Worm (Caenorhabditis elegans) whole organism, L1 larva: ENCODE results near the gene F49H6.15.

Experiments used
- C34B4.2 ChIP-seq: sonication (generic microtip); optimal IDR thresholded peaks from 2 replicates; lab custom pipeline; 2017; ENCODE audit warnings: mild to moderate bottlenecking, missing genetic modification characterization, missing compliant biosample characterization
- F16B12.6 ChIP-seq: fragments of 150-350 bp; optimal IDR thresholded peaks from 2 replicates; lab custom pipeline; 2014; ENCODE audit warnings: missing biosample characterization, missing genetic modification characterization
- aly-2 ChIP-seq: fragments of 150-350 bp; optimal IDR thresholded peaks from 2 replicates; lab custom pipeline; 2014; ENCODE audit warnings: missing biosample characterization, missing genetic modification characterization
- blmp-1 ChIP-seq: fragments of 150-350 bp; optimal IDR thresholded peaks from 2 replicates; lab custom pipeline; 2014; ENCODE audit warnings: missing biosample characterization, missing genetic modification characterization
- ceh-82 ChIP-seq, 3 experiments: fragments of 150-350 bp in 1 of 3; sonication (generic microtip) in 2 of 3; optimal IDR thresholded peaks; 2 replicates each; lab custom pipeline; 2014 to 2017; ENCODE audit warnings: missing biosample characterization in 3 of 3, missing genetic modification characterization in 3 of 3
- ceh-90 ChIP-seq: sonication (generic microtip); optimal IDR thresholded peaks from 2 replicates; lab custom pipeline; 2016; ENCODE audit warnings: missing genetic modification characterization, missing compliant biosample characterization
- ces-1 ChIP-seq: fragments of 150-350 bp; optimal IDR thresholded peaks from 2 replicates; lab custom pipeline; 2014; ENCODE audit warnings: missing biosample characterization, missing genetic modification reagents, missing genetic modification characterization
- dpl-1 ChIP-seq, 3 experiments: fragments of 150-350 bp in 2 of 3; sonication (generic microtip) in 1 of 3; optimal IDR thresholded peaks; 2 replicates each; lab custom pipeline; 2014 to 2017; ENCODE audit warnings: missing biosample characterization in 3 of 3, missing genetic modification characterization in 3 of 3, missing genetic modification reagents in 3 of 3
- dsc-1 ChIP-seq: sonication (generic microtip); optimal IDR thresholded peaks from 2 replicates; lab custom pipeline; 2016; ENCODE audit warnings: mild to moderate bottlenecking, missing genetic modification characterization, missing compliant biosample characterization
- efl-1 ChIP-seq, 4 experiments: fragments of 150-350 bp; optimal IDR thresholded peaks in 3 of 4; peaks in 1 of 4; 1 replicate in 1 of 4; 2 replicates in 3 of 4; lab custom pipeline; 2014; ENCODE audit warnings: missing biosample characterization in 2 of 4, missing genetic modification characterization in 2 of 4, missing genetic modification reagents in 2 of 4
- egl-27 ChIP-seq, 2 experiments: fragments of 150-350 bp in 1 of 2; sonication (generic microtip); optimal IDR thresholded peaks; 3 replicates each; lab custom pipeline; 2017 to 2018; ENCODE audit warnings: missing biosample characterization in 2 of 2, missing genetic modification characterization in 2 of 2, missing genetic modification reagents in 2 of 2
- elt-2 ChIP-seq: sonication (generic microtip); optimal IDR thresholded peaks from 2 replicates; lab custom pipeline; 2016; ENCODE audit warnings: missing genetic modification characterization, mild to moderate bottlenecking, inconsistent platforms, missing compliant biosample characterization, missing genetic modification reagents
- ets-5 ChIP-seq: fragments of 200-800 bp; sonication (Bioruptor generic); IDR thresholded peaks from 2 replicates; pipeline ENCODE4 v1.3.6; 2022; ENCODE audit warnings: missing genetic modification characterization, missing compliant biosample characterization
- fkh-10 ChIP-seq: sonication (generic microtip); optimal IDR thresholded peaks from 2 replicates; lab custom pipeline; 2017; ENCODE audit warnings: missing biosample characterization, missing genetic modification reagents, missing genetic modification characterization
- fkh-4 ChIP-seq: sonication (generic microtip); optimal IDR thresholded peaks from 2 replicates; lab custom pipeline; 2016; ENCODE audit warnings: missing compliant biosample characterization, missing genetic modification characterization, borderline replicate concordance
- hlh-4 ChIP-seq: sonication (generic microtip); optimal IDR thresholded peaks from 2 replicates; lab custom pipeline; 2016; ENCODE audit warnings: mild to moderate bottlenecking, missing genetic modification characterization, missing compliant biosample characterization
- hpl-2 ChIP-seq: fragments of 150-350 bp; optimal IDR thresholded peaks from 2 replicates; lab custom pipeline; 2014; ENCODE audit warnings: missing biosample characterization, missing genetic modification reagents, missing genetic modification characterization
- jun-1 ChIP-seq: fragments of 150-350 bp; optimal IDR thresholded peaks from 2 replicates; lab custom pipeline; 2014; ENCODE audit warnings: missing biosample characterization, missing genetic modification reagents, missing genetic modification characterization
- lir-3 ChIP-seq: sonication (generic microtip); optimal IDR thresholded peaks from 2 replicates; lab custom pipeline; 2016; ENCODE audit warnings: mild to moderate bottlenecking, missing genetic modification characterization, moderate library complexity, missing compliant biosample characterization; ENCODE audit not compliant: poor library complexity
- mdl-1 ChIP-seq, 2 experiments: fragments of 150-350 bp; optimal IDR thresholded peaks; 2 replicates each; lab custom pipeline; 2014 to 2017; ENCODE audit warnings: missing biosample characterization in 2 of 2, missing genetic modification characterization in 2 of 2, inconsistent platforms in 1 of 2
- mef-2 ChIP-seq: fragments of 150-350 bp; optimal IDR thresholded peaks from 2 replicates; lab custom pipeline; 2014; ENCODE audit warnings: missing biosample characterization, missing genetic modification characterization
- nhr-11 ChIP-seq: fragments of 150-350 bp; optimal IDR thresholded peaks from 2 replicates; lab custom pipeline; 2014; ENCODE audit warnings: missing biosample characterization, missing genetic modification characterization
- nhr-20 ChIP-seq: sonication (generic microtip); optimal IDR thresholded peaks from 2 replicates; lab custom pipeline; 2016; ENCODE audit warnings: mild to moderate bottlenecking, missing genetic modification characterization, missing compliant biosample characterization
- nhr-237 ChIP-seq: fragments of 150-350 bp; optimal IDR thresholded peaks from 2 replicates; lab custom pipeline; 2014; ENCODE audit warnings: missing biosample characterization, missing genetic modification characterization
- nhr-76 ChIP-seq: sonication (generic microtip); optimal IDR thresholded peaks from 2 replicates; lab custom pipeline; 2017; ENCODE audit warnings: missing biosample characterization, missing genetic modification characterization
- nhr-84 ChIP-seq: sonication (generic microtip); optimal IDR thresholded peaks from 2 replicates; lab custom pipeline; 2017; ENCODE audit warnings: missing biosample characterization, missing genetic modification characterization
- nhr-85 ChIP-seq: sonication (generic microtip); peaks from one replicate; lab custom pipeline; 2016; ENCODE audit warnings: missing genetic modification characterization, inconsistent platforms, missing compliant biosample characterization
- nhr-90 ChIP-seq: sonication (generic microtip); optimal IDR thresholded peaks from 2 replicates; lab custom pipeline; 2016; ENCODE audit warnings: mild to moderate bottlenecking, missing genetic modification characterization, missing compliant biosample characterization; ENCODE audit not compliant: poor library complexity
- pag-3 ChIP-seq: sonication (generic microtip); optimal IDR thresholded peaks from 2 replicates; lab custom pipeline; 2017; ENCODE audit warnings: missing genetic modification characterization, mild to moderate bottlenecking, missing compliant biosample characterization, antibody characterized with exemption, borderline replicate concordance; ENCODE audit not compliant: insufficient read depth
- pqm-1 ChIP-seq: sonication (generic microtip); optimal IDR thresholded peaks from 3 replicates; lab custom pipeline; 2017; ENCODE audit warnings: missing biosample characterization, missing genetic modification characterization
- snpc-4 ChIP-seq: fragments of 150-350 bp; optimal IDR thresholded peaks from 2 replicates; lab custom pipeline; 2014; ENCODE audit warnings: missing biosample characterization, missing genetic modification characterization
- tlp-1 ChIP-seq: fragments of 150-350 bp; optimal IDR thresholded peaks from 2 replicates; lab custom pipeline; 2014; ENCODE audit warnings: missing biosample characterization, missing genetic modification characterization
- unc-86 ChIP-seq: sonication (generic microtip); optimal IDR thresholded peaks from 2 replicates; lab custom pipeline; 2016; ENCODE audit warnings: missing genetic modification characterization, missing compliant biosample characterization
- xbp-1 ChIP-seq: sonication (generic microtip); optimal IDR thresholded peaks from 2 replicates; lab custom pipeline; 2016; ENCODE audit warnings: missing genetic modification characterization, missing compliant biosample characterization
- zip-4 ChIP-seq: fragments of 200-800 bp; sonication (Bioruptor generic); optimal IDR thresholded peaks from 2 replicates; lab custom pipeline; 2018; ENCODE audit warnings: mild to moderate bottlenecking, missing genetic modification characterization, moderate library complexity, missing compliant biosample characterization
- ztf-4 ChIP-seq: fragments of 150-350 bp; optimal IDR thresholded peaks from 2 replicates; lab custom pipeline; 2014; ENCODE audit warnings: missing biosample characterization, missing genetic modification characterization

The F49H6.15 gene

DNA sequence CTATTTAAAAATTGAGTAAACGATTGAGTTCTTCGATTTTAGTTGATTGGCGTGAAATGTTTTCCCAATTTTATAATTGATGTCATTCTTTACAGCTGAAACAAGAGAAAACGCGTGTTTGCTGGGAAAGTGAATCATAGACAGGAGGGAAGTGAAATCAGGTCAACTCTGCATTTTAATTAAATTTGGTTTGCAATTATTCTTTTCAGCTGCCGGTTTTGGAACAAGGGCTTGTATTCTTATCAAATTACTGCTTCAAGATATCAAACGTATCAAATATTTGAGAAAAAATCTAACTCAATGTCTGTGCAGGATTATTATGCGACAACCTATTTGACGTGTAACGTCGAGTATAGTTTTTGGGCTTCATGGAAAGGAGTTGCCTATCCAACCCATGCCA is 9.4 kb downstream of the F49H6.15 start, which contains the start of gene srh-97:
TSS of gene srh-97 (plus strand) at position 301 of the 400 bp plus-strand sequence.
- no peak for TF ChIP-seq C34B4.2 (tag; lab: Kevin White, UChicago)
- TF ChIP-seq nhr-76 (tag; lab: Kevin White, UChicago): no peak
- TF ChIP-seq hlh-4 (tag; lab: Kevin White, UChicago): peak; percentile 25

DNA sequence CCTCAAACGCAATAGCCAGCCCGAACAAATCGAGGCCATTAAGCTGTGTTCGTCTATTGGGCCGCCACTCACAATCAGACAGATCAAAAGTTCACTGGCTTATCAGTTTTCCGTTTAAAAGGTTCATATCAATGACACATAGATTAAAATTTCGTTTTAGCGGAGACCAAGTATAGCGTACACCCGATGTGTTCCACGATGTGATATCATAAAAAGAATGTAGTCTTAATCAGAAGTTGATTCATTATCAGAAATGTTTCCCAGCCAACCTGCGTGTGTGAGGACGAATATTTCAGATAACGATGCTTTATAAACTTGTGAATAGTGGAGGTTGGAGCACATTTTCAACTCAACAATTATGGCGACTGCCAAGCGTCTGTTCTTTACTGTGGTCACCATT is 12.1 kb downstream of the F49H6.15 start, which contains the start of gene clc-13:
TSS of gene clc-13 (plus strand) at position 359 of the 400 bp plus-strand sequence.
- TF ChIP-seq ceh-82 (tag; optimal IDR thresholded peaks at IDR 0.05; lab: Kevin White, UChicago) (no peak), mdl-1 (tag; optimal IDR thresholded peaks at IDR 0.05; lab: Kevin White, UChicago) (no peak), efl-1 (optimal IDR thresholded peaks at IDR 0.05; lab: Kevin White, UChicago) (no peak), efl-1 (GFP tag; optimal IDR thresholded peaks at IDR 0.05 in 1 of 2; lab: Kevin White, UChicago) (peak in 1 of 2 experiments; percentile 42), lir-3 (tag; lab: Kevin White, UChicago) (no peak), dpl-1 (GFP tag; optimal IDR thresholded peaks at IDR 0.05; lab: Kevin White, UChicago) (no peak), blmp-1 (tag; lab: Kevin White, UChicago) (no peak), elt-2 (tag; lab: Kevin White, UChicago) (peak; percentile 98), hpl-2 (GFP tag; lab: Kevin White, UChicago) (no peak), nhr-20 (tag; lab: Kevin White, UChicago) (peak; percentile 75), jun-1 (tag; lab: Kevin White, UChicago) (peak; percentile 57), F16B12.6 (tag; lab: Kevin White, UChicago) (no peak), nhr-11 (no peak)

DNA sequence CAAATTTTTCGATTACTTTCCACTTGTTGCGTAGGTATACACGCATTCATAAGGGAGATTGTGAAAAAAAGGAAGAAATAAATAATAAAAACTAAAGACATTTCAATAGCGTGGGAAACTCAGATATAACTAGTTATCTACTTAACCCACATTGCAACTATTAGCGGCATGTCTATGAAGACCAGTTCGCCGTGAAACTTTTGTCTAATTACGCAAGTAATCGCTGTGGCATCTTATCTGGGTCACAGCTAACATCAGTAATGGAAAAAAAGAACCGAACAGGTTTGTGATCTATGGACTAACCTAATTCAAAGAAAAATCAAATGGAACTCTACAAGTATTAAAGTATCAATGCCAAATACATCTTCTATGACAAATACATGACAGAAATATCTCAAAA is 13.0 kb downstream of the F49H6.15 start, which contains the start of gene clec-241:
TSS of gene clec-241 (minus strand) at position 101 of the 400 bp plus-strand sequence.
- TF ChIP-seq fkh-10: no peak
- no peak for TF ChIP-seq pag-3 (tag; lab: Kevin White, UChicago)
- no peak for TF ChIP-seq dsc-1 (tag; lab: Kevin White, UChicago)
- no peak for TF ChIP-seq nhr-90 (tag; lab: Kevin White, UChicago)
- no peak for TF ChIP-seq aly-2 (tag; lab: Kevin White, UChicago)
- no peak for TF ChIP-seq zip-4 (GFP tag; lab: Kevin White, UChicago)
- no peak for TF ChIP-seq snpc-4 (tag; lab: Kevin White, UChicago)
- no peak for TF ChIP-seq tlp-1 (tag; lab: Kevin White, UChicago)
- TF ChIP-seq ets-5: no peak

DNA sequence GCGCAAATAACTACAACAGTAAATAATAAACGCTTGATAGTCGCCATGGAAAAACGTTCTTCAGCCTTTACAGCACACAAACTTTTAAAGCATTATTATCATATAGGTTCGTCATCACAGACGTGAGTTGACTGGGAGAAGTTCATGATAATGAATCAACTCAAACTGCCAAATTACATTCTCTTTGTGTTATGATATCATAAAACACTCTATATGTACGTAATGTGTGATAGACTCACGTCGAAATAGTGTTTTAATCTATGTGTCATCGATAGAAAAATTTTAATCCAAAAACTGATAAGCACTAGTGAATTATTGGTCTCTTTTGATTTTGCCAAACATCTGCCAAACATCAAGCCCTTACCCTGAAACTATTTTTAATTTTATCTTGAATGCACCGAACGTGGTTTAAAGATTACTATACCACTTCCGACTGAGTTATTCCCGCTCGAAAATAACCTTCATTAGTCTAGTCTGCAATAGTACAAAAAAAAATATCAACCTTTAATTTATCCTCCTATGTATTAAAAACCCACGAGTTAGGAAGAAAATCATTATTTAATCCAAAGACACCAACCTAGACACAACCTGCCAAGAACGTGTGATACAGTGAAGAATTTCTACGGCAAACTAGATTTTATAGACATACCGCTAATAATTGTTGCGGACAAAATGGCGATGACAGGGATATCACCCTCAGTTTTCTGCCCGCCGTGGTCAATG is 16.7 kb downstream of the F49H6.15 start, which contains the start of the genes clc-12 and clec-240:
TSS of gene clc-12 (minus strand) at position 47 of the 723 bp plus-strand sequence.
TSS of gene clec-240 (plus strand) at position 673 of the 723 bp plus-strand sequence.
- TF ChIP-seq pqm-1 (no peak), nhr-84 (tag; lab: Kevin White, UChicago) (no peak), nhr-237 (tag; lab: Kevin White, UChicago) (no peak), elt-2 (tag; lab: Kevin White, UChicago) (peak; percentile 69), snpc-4 (tag; lab: Kevin White, UChicago) (no peak), ceh-82 (tag; optimal IDR thresholded peaks at IDR 0.05; lab: Kevin White, UChicago) (no peak)

DNA sequence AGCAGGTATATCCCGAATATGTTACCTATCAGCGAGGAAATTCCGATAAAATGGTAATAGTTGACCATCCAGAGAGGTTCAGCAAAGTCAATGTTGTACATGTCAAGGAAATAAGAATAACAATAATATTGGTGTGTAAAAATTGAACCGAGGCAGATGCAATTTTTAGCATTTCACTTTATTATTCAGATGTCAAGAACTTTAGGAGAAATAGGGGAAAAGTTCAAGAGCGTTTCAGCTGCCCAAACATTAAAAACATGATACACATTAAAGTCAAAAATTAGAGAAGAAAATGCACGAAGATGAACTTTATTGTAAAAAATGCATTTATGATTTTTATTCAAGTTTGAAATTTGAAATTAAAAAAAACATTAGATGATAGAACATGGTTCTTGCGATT is 17.9 kb downstream of the F49H6.15 start, which contains the start of gene sri-69:
TSS of gene sri-69 (minus strand) at position 101 of the 400 bp plus-strand sequence.
- TF ChIP-seq nhr-85 (tag; lab: Kevin White, UChicago) (no peak), ces-1 (no peak), fkh-4 (tag; lab: Kevin White, UChicago) (no peak), egl-27 (tag; optimal IDR thresholded peaks at IDR 0.05; lab: Kevin White, UChicago) (no peak), ceh-90 (no peak), nhr-76 (tag; lab: Kevin White, UChicago) (no peak), unc-86 (no peak), nhr-84 (tag; lab: Kevin White, UChicago) (no peak), nhr-90 (tag; lab: Kevin White, UChicago) (no peak), snpc-4 (tag; lab: Kevin White, UChicago) (no peak), nhr-237 (tag; lab: Kevin White, UChicago) (no peak), xbp-1 (tag; lab: Kevin White, UChicago) (no peak), ztf-4 (tag; lab: Kevin White, UChicago) (no peak), mef-2 (tag; lab: Kevin White, UChicago) (no peak)
